Fruit fly (Drosophila melanogaster): ENCODE data around the gene Axn.

DNA sequence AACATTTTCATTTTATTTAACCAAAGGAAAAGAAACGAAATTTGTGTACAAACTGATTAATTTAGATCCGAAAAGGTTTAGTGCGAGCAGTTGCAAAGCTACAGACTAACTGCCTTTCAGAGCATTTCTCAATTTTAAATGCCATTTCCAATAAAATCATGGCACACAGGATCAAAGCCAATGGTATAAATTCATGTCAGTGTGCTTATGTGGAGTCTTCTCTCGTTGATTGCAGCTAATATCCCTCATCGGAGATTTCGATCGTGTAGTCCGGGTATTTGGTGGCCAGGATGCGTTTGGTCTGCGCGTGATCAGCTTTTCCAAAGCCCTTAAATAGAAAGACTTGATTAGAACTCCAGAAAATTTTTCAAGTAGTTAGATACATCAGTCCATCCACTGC, 16.0 kb downstream of the Axn start, which contains the start of gene janB:
- TF ChIP-seq Sin3A (optimal IDR thresholded peaks at IDR 0.05) (no peak), Myc (optimal IDR thresholded peaks at IDR 0.05) (no peak), h (optimal IDR thresholded peaks at IDR 0.05) (no peak), ttk (optimal IDR thresholded peaks at IDR 0.05) (no peak), psq (optimal IDR thresholded peaks at IDR 0.05) (no peak)
